Fruit fly (Drosophila melanogaster) whole organism, embryonic: ENCODE data around the gene Leash.

Experiments used
- Aef1 ChIP-seq: fragments of 200-800 bp; sonication (Bioruptor generic); IDR thresholded peaks from 3 replicates; pipeline ENCODE4 v1.3.6; 2022; ENCODE audit warnings: missing biosample characterization, missing genetic modification characterization
- B-H2 ChIP-seq: fragments of 200-800 bp; sonication (Bioruptor generic); optimal IDR thresholded peaks from 2 replicates; lab custom pipeline; 2018; ENCODE audit warnings: missing biosample characterization, mild to moderate bottlenecking, missing genetic modification characterization
- Bteb2 ChIP-seq: fragments of 200-800 bp; sonication (Bioruptor generic); optimal IDR thresholded peaks from 2 replicates; lab custom pipeline; 2016; ENCODE audit warnings: missing biosample characterization, missing genetic modification characterization
- CG10321 ChIP-seq: fragments of 200-800 bp; sonication (Bioruptor generic); IDR thresholded peaks from 2 replicates; pipeline ENCODE4 v1.3.6; 2022; ENCODE audit warnings: missing biosample characterization, missing genetic modification characterization
- CG12071 ChIP-seq: fragments of 200-800 bp; sonication (Bioruptor generic); optimal IDR thresholded peaks from 3 replicates; lab custom pipeline; 2018; ENCODE audit warnings: missing biosample characterization, mild to moderate bottlenecking, missing genetic modification characterization
- CG12104 ChIP-seq: fragments of 200-800 bp; sonication (Bioruptor generic); optimal IDR thresholded peaks from 3 replicates; lab custom pipeline; 2016; ENCODE audit warnings: missing biosample characterization, missing genetic modification characterization
- CG15696 ChIP-seq: fragments of 200-800 bp; sonication (Bioruptor generic); optimal IDR thresholded peaks from 2 replicates; lab custom pipeline; 2019; ENCODE audit warnings: missing biosample characterization, mild to moderate bottlenecking, missing genetic modification characterization, moderate library complexity
- CG1602 ChIP-seq: fragments of 200-800 bp; sonication (Bioruptor generic); optimal IDR thresholded peaks from 3 replicates; lab custom pipeline; 2016; ENCODE audit warnings: missing biosample characterization, missing genetic modification characterization
- CG17186 ChIP-seq: fragments of 200-800 bp; sonication (Bioruptor generic); optimal IDR thresholded peaks from 3 replicates; lab custom pipeline; 2017; ENCODE audit warnings: missing biosample characterization, missing genetic modification reagents, missing genetic modification characterization
- CG2120 ChIP-seq: fragments of 200-800 bp; sonication (Bioruptor generic); optimal IDR thresholded peaks from 3 replicates; lab custom pipeline; 2016; ENCODE audit warnings: missing biosample characterization, missing genetic modification characterization
- CG3281 ChIP-seq: fragments of 200-800 bp; sonication (Bioruptor generic); optimal IDR thresholded peaks from 3 replicates; lab custom pipeline; 2017; ENCODE audit warnings: missing biosample characterization, mild to moderate bottlenecking, missing genetic modification characterization
- CG4328 ChIP-seq: fragments of 200-800 bp; sonication (Bioruptor generic); optimal IDR thresholded peaks from 3 replicates; lab custom pipeline; 2017; ENCODE audit warnings: missing biosample characterization, missing genetic modification reagents, missing genetic modification characterization
- CG5180 ChIP-seq: fragments of 200-800 bp; sonication (Bioruptor generic); optimal IDR thresholded peaks from 3 replicates; lab custom pipeline; 2017; ENCODE audit warnings: missing biosample characterization, missing genetic modification characterization, mild to moderate bottlenecking, moderate library complexity, missing genetic modification reagents
- CG6765 ChIP-seq: fragments of 200-800 bp; sonication (Bioruptor generic); optimal IDR thresholded peaks from 3 replicates; lab custom pipeline; 2017; ENCODE audit warnings: missing biosample characterization, mild to moderate bottlenecking, missing genetic modification characterization
- CG7271 ChIP-seq: fragments of 200-800 bp; sonication (Bioruptor generic); optimal IDR thresholded peaks from 2 replicates; lab custom pipeline; 2018; ENCODE audit warnings: missing biosample characterization, mild to moderate bottlenecking, missing genetic modification characterization, moderate library complexity
- Chrac-16 ChIP-seq: fragments of 200-800 bp; sonication (Bioruptor generic); optimal IDR thresholded peaks from 3 replicates; lab custom pipeline; 2016; ENCODE audit warnings: missing biosample characterization, missing genetic modification characterization
- Dad ChIP-seq: fragments of 200-800 bp; sonication (Bioruptor generic); optimal IDR thresholded peaks from 3 replicates; lab custom pipeline; 2016; ENCODE audit warnings: missing biosample characterization, missing genetic modification characterization
- HLH3B ChIP-seq: fragments of 200-800 bp; sonication (Bioruptor generic); IDR thresholded peaks from 2 replicates; pipeline ENCODE4 v1.3.6; 2022; ENCODE audit warnings: missing biosample characterization, missing genetic modification characterization
- Hmr ChIP-seq: fragments of 200-800 bp; sonication (Bioruptor generic); optimal IDR thresholded peaks from 3 replicates; lab custom pipeline; 2017; ENCODE audit warnings: mild to moderate bottlenecking, missing biosample characterization, missing genetic modification reagents, missing genetic modification characterization
- Hr3 ChIP-seq: fragments of 200-800 bp; sonication (Bioruptor generic); optimal IDR thresholded peaks from 3 replicates; lab custom pipeline; 2016; ENCODE audit warnings: missing biosample characterization, missing genetic modification characterization
- Kr ChIP-seq: fragments of 200-800 bp; sonication (Bioruptor generic); optimal IDR thresholded peaks from 2 replicates; lab custom pipeline; 2017; ENCODE audit warnings: missing biosample characterization, mild to moderate bottlenecking, missing genetic modification characterization
- MBD-R2 ChIP-seq: fragments of 200-800 bp; sonication (Bioruptor generic); IDR thresholded peaks from 2 replicates; pipeline ENCODE4 v1.3.6; 2022; ENCODE audit warnings: missing biosample characterization, missing genetic modification characterization
- Max ChIP-seq: fragments of 200-800 bp; sonication (Bioruptor generic); optimal IDR thresholded peaks from 2 replicates; lab custom pipeline; 2016; ENCODE audit warnings: missing biosample characterization, mild to moderate bottlenecking, missing genetic modification characterization
- Meics ChIP-seq: fragments of 200-800 bp; sonication (Bioruptor generic); optimal IDR thresholded peaks from 2 replicates; lab custom pipeline; 2017; ENCODE audit warnings: missing biosample characterization, mild to moderate bottlenecking, missing genetic modification characterization
- NC2α ChIP-seq: fragments of 200-800 bp; sonication (Bioruptor generic); optimal IDR thresholded peaks from 2 replicates; lab custom pipeline; 2016; ENCODE audit warnings: missing biosample characterization, missing genetic modification characterization
- Scr ChIP-seq: fragments of 200-800 bp; sonication (Bioruptor generic); IDR thresholded peaks from 2 replicates; pipeline ENCODE4 v1.3.6; 2022; ENCODE audit warnings: missing biosample characterization, missing genetic modification characterization; ENCODE audit not compliant: partially characterized antibody
- YL-1 ChIP-seq: fragments of 200-800 bp; sonication (Bioruptor generic); optimal IDR thresholded peaks from 3 replicates; lab custom pipeline; 2017; ENCODE audit warnings: missing biosample characterization, mild to moderate bottlenecking, missing genetic modification characterization
- aop ChIP-seq: fragments of 200-800 bp; sonication (Bioruptor generic); IDR thresholded peaks from 2 replicates; pipeline ENCODE4 v1.3.6; 2022; ENCODE audit warnings: missing biosample characterization, missing genetic modification characterization
- az2 ChIP-seq: fragments of 200-800 bp; sonication (Bioruptor generic); optimal IDR thresholded peaks from 3 replicates; lab custom pipeline; 2016; ENCODE audit warnings: missing biosample characterization, missing genetic modification characterization
- da ChIP-seq: fragments of 200-800 bp; sonication (Bioruptor generic); optimal IDR thresholded peaks from 2 replicates; lab custom pipeline; 2016; ENCODE audit warnings: missing biosample characterization, missing genetic modification characterization
- dan ChIP-seq: fragments of 200-800 bp; sonication (Bioruptor generic); IDR thresholded peaks from 2 replicates; pipeline ENCODE4 v1.3.6; 2022; ENCODE audit warnings: missing biosample characterization, missing genetic modification characterization
- dmrt11E ChIP-seq: fragments of 200-800 bp; sonication (Bioruptor generic); optimal IDR thresholded peaks from 3 replicates; lab custom pipeline; 2018; ENCODE audit warnings: missing biosample characterization, mild to moderate bottlenecking, missing genetic modification characterization, moderate library complexity
- fd3F ChIP-seq: fragments of 200-800 bp; sonication (Bioruptor generic); optimal IDR thresholded peaks from 2 replicates; lab custom pipeline; 2018; ENCODE audit warnings: missing biosample characterization, mild to moderate bottlenecking, missing genetic modification characterization, moderate library complexity
- fd96Cb ChIP-seq: fragments of 200-800 bp; sonication (Bioruptor generic); optimal IDR thresholded peaks from 2 replicates; lab custom pipeline; 2018; ENCODE audit warnings: missing biosample characterization, mild to moderate bottlenecking, missing genetic modification characterization, moderate library complexity
- hbn ChIP-seq: fragments of 200-800 bp; sonication (Bioruptor generic); IDR thresholded peaks from 2 replicates; pipeline ENCODE4 v1.3.6; 2022; ENCODE audit warnings: missing biosample characterization, missing genetic modification characterization; ENCODE audit not compliant: partially characterized antibody
- hkb ChIP-seq, 2 experiments: fragments of 200-800 bp in 1 of 2; fragments of >200 bp in 1 of 2; sonication (Bioruptor generic) in 1 of 2; IDR thresholded peaks in 1 of 2; optimal IDR thresholded peaks in 1 of 2; 2 replicates each; pipeline versions ENCODE4 v1.3.6 to Lab custom; 2017 to 2022; ENCODE audit warnings: missing biosample characterization in 1 of 2, missing genetic modification characterization in 1 of 2
- mam ChIP-seq: fragments of 200-800 bp; sonication (Bioruptor generic); optimal IDR thresholded peaks from 3 replicates; lab custom pipeline; 2016; ENCODE audit warnings: missing biosample characterization, missing genetic modification characterization
- mirr ChIP-seq: fragments of 200-800 bp; sonication (Bioruptor generic); optimal IDR thresholded peaks from 3 replicates; lab custom pipeline; 2018; ENCODE audit warnings: missing biosample characterization, mild to moderate bottlenecking, missing genetic modification characterization
- org-1 ChIP-seq: fragments of 200-800 bp; sonication (Bioruptor generic); optimal IDR thresholded peaks from 2 replicates; lab custom pipeline; 2017; ENCODE audit warnings: missing biosample characterization, missing genetic modification characterization
- otp ChIP-seq: fragments of 200-800 bp; sonication (Bioruptor generic); IDR thresholded peaks from 3 replicates; pipeline ENCODE4, ENCODE4 v1.3.6; 2022; ENCODE audit warnings: missing biosample characterization, missing genetic modification characterization
- pan ChIP-seq, 4 experiments: fragments of >200 bp in 3 of 4; fragments of 200-800 bp in 1 of 4; sonication (Bioruptor generic) in 1 of 4; optimal IDR thresholded peaks in 3 of 4; IDR thresholded peaks in 1 of 4; 2 replicates each; pipeline versions ENCODE4 v1.3.6 to Lab custom; 2017 to 2022; ENCODE audit warnings: missing biosample characterization in 2 of 4, missing genetic modification characterization in 2 of 4, mixed read lengths in 1 of 4
- pfk ChIP-seq: fragments of 200-800 bp; sonication (Bioruptor generic); optimal IDR thresholded peaks from 2 replicates; lab custom pipeline; 2018; ENCODE audit warnings: missing biosample characterization, mild to moderate bottlenecking, missing genetic modification characterization, moderate library complexity
- row ChIP-seq: fragments of 200-800 bp; sonication (Bioruptor generic); IDR thresholded peaks from 3 replicates; pipeline ENCODE4 v1.3.6; 2022; ENCODE audit warnings: missing biosample characterization, missing genetic modification characterization
- schlank ChIP-seq: fragments of 200-800 bp; sonication (Bioruptor generic); optimal IDR thresholded peaks from 2 replicates; lab custom pipeline; 2018; ENCODE audit warnings: missing biosample characterization, mild to moderate bottlenecking, missing genetic modification characterization
- slbo ChIP-seq: fragments of 200-800 bp; sonication (Bioruptor generic); IDR thresholded peaks from 2 replicates; pipeline ENCODE4 v1.3.6; 2022; ENCODE audit warnings: missing biosample characterization, missing genetic modification characterization
- unc-4 ChIP-seq: fragments of 200-800 bp; sonication (Bioruptor generic); IDR thresholded peaks from 2 replicates; pipeline ENCODE4 v1.3.6; 2022; ENCODE audit warnings: missing biosample characterization, missing genetic modification characterization; ENCODE audit not compliant: partially characterized antibody
- vfl ChIP-seq: fragments of 200-800 bp; sonication (Bioruptor generic); optimal IDR thresholded peaks from 2 replicates; lab custom pipeline; 2016; ENCODE audit warnings: missing biosample characterization, missing genetic modification characterization
- wdn ChIP-seq: fragments of 200-800 bp; sonication (Bioruptor generic); IDR thresholded peaks from 2 replicates; pipeline ENCODE4 v1.3.6; 2022; ENCODE audit warnings: missing biosample characterization, missing genetic modification characterization
- wor ChIP-seq: fragments of 200-800 bp; sonication (Bioruptor generic); IDR thresholded peaks from 2 replicates; pipeline ENCODE4 v1.3.6; 2022; ENCODE audit warnings: missing biosample characterization, missing genetic modification characterization

Leash gene

DNA sequence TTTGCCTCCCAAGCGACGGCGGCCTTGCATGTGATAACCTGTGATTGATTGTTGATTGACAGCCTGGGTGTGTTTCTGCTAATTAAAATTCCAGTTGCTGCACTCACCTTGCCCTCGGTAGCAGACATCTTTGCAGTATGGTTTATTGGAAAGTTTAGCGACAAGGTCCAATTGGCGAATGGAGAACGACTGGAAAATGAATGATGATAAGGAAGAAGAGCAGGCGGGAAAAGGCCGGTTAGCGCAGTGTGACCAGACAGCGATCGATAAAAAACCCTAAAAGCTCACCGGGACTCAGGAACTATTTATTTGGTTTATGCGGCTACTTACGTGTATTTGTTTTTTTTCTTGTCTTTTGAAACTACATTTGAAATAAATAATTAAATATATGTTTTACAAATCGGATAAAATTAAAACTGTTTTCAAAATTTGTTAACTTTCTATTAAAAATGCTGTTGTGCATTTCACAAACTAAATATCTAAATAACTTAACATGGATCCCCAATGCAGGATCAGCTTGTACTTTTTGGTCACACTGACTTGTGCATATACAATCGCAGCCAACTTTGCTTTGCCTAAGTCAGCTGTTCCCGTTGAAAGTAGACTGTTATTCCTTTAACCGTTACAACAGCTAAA lies 13.1 kb upstream of the Leash start, which contains the start of gene Fdh (continued):
- peak; percentile 38 for TF ChIP-seq Chrac-16 (GFP tag; lab: Kevin White, UChicago)
- no peak for TF ChIP-seq NC2α (GFP tag; lab: Kevin White, UChicago)
- TF ChIP-seq org-1 (GFP tag; lab: Kevin White, UChicago): peak; percentile 8
- TF ChIP-seq CG12071 (GFP tag; lab: Kevin White, UChicago): peak; percentile 7
- peak; percentile 5 for TF ChIP-seq B-H2 (GFP tag; lab: Kevin White, UChicago)
- TF ChIP-seq CG2120: peak; percentile 46
- no peak for TF ChIP-seq Dad
- peak; percentile 26 for TF ChIP-seq fd3F
- no peak for TF ChIP-seq wdn (GFP tag; lab: Robert Waterston, UW)
- TF ChIP-seq row (GFP tag; lab: Robert Waterston, UW): peak; percentile 80
- TF ChIP-seq Meics (GFP tag; lab: Kevin White, UChicago): peak; percentile 62
- TF ChIP-seq HLH3B (GFP tag; lab: Robert Waterston, UW): peak; percentile 37; the same call in 1 of the 2 replicates
- peak; percentile 73 for TF ChIP-seq CG15696
- peak; percentile 51 for TF ChIP-seq CG4328
- no peak for TF ChIP-seq pfk (GFP tag; lab: Kevin White, UChicago)
- TF ChIP-seq Scr (GFP tag; lab: Robert Waterston, UW): no peak
- no peak for TF ChIP-seq wor (GFP tag; lab: Robert Waterston, UW)
- peak; percentile 54 for TF ChIP-seq CG3281
- peak; percentile 41 for TF ChIP-seq schlank (tag; lab: Kevin White, UChicago)
- no peak for TF ChIP-seq CG10321 (GFP tag; lab: Robert Waterston, UW)
- peak; percentile 41 for TF ChIP-seq YL-1 (GFP tag; lab: Kevin White, UChicago)
- no peak for TF ChIP-seq aop (GFP tag; lab: Robert Waterston, UW)
- peak; percentile 11 for TF ChIP-seq Hr3 (GFP tag; lab: Kevin White, UChicago)
- TF ChIP-seq CG1602 (GFP tag; lab: Kevin White, UChicago): peak; percentile 58
- peak; percentile 79 for TF ChIP-seq dmrt11E (tag; lab: Kevin White, UChicago)
- TF ChIP-seq Aef1 (GFP tag; lab: Robert Waterston, UW): no peak
- no peak for TF ChIP-seq da (GFP tag; lab: Kevin White, UChicago)
- no peak for TF ChIP-seq mirr (GFP tag; lab: Kevin White, UChicago)
- TF ChIP-seq Kr: no peak
- TF ChIP-seq CG7271 (tag; lab: Kevin White, UChicago): peak; percentile 66
- peak; percentile 48 for TF ChIP-seq fd96Cb (tag; lab: Kevin White, UChicago)
- peak; percentile 19 for TF ChIP-seq vfl (GFP tag; lab: Kevin White, UChicago)
- TF ChIP-seq slbo (GFP tag; lab: Robert Waterston, UW): no peak
- no peak for TF ChIP-seq dan (GFP tag; lab: Robert Waterston, UW)
- peak; percentile 64 for TF ChIP-seq Hmr
- TF ChIP-seq otp (GFP tag; lab: Robert Waterston, UW): no peak
- TF ChIP-seq hkb (optimal IDR thresholded peaks at IDR 0.05; lab: Kevin White, UChicago): peak; percentile 16
- peak; percentile 27; the same call in 1 of the 2 replicates for TF ChIP-seq hkb (GFP tag; IDR thresholded peaks at IDR 0.05; lab: Robert Waterston, UW)
- peak; percentile 22 for TF ChIP-seq az2
- no peak for TF ChIP-seq pan (optimal IDR thresholded peaks at IDR 0.05; lab: Kevin White, UChicago)
- no peak for TF ChIP-seq pan (GFP tag; optimal IDR thresholded peaks at IDR 0.05 in 1 of 2, IDR thresholded peaks at IDR 0.05 in 1 of 2)
- TF ChIP-seq mam: peak; percentile 2
- peak; percentile 45 for TF ChIP-seq Max (GFP tag; lab: Kevin White, UChicago)
- no peak for TF ChIP-seq Bteb2
- peak; percentile 22 for TF ChIP-seq CG6765
- TF ChIP-seq hbn: no peak
- TF ChIP-seq CG17186: peak; percentile 48
- peak; percentile 57 for TF ChIP-seq CG12104 (GFP tag; lab: Kevin White, UChicago)
- no peak for TF ChIP-seq unc-4 (GFP tag; lab: Robert Waterston, UW)
- TF ChIP-seq CG5180 (GFP tag; lab: Kevin White, UChicago): peak; percentile 4
- TF ChIP-seq MBD-R2 (GFP tag; lab: Robert Waterston, UW): peak; percentile 22; the same call in 1 of the 2 replicates
